Worm (Caenorhabditis elegans): ENCODE results near the gene ZK418.13.
A peak's percentile ranks its signal among the peaks of the same experiment; 100 is the strongest.

ZK418.13 gene

ce11 chrIII:7076386-7076785, at the start of gene ZK418.13:
Gene ZK418.13, minus strand, starts transcription at chrIII:7076486.
- TF ChIP-seq peb-1 (tag; optimal IDR thresholded peaks at IDR 0.05) (no peak), R02D3.7 (tag; optimal IDR thresholded peaks at IDR 0.05) (no peak), ztf-4 (tag; optimal IDR thresholded peaks at IDR 0.05) (no peak), sma-9 (GFP tag; optimal IDR thresholded peaks at IDR 0.05) (no peak), sma-9 (tag; optimal IDR thresholded peaks at IDR 0.05) (no peak), gmeb-1 (tag; optimal IDR thresholded peaks at IDR 0.05) (no peak), dmd-4 (tag; optimal IDR thresholded peaks at IDR 0.05) (no peak), ztf-1 (GFP tag; conservative IDR thresholded peaks at IDR 0.05) (no peak)

ce11 chrIII:7124364-7124763, 48.1 kb upstream of the ZK418.13 start, which contains the start of gene B0280.2:
Gene B0280.2, plus strand, starts transcription at chrIII:7124664.
- no peak for TF ChIP-seq nhr-237 (tag; optimal IDR thresholded peaks at IDR 0.05)
- TF ChIP-seq lin-11 (tag; optimal IDR thresholded peaks at IDR 0.05): no peak
- no peak for TF ChIP-seq crh-2 (tag; optimal IDR thresholded peaks at IDR 0.05)
- TF ChIP-seq lsy-2 (tag; optimal IDR thresholded peaks at IDR 0.05): no peak
- TF ChIP-seq nhr-23 (tag; optimal IDR thresholded peaks at IDR 0.05): no peak
- TF ChIP-seq ztf-4 (tag; optimal IDR thresholded peaks at IDR 0.05): no peak
- TF ChIP-seq sma-9 (GFP tag; optimal IDR thresholded peaks at IDR 0.05): no peak
- no peak for TF ChIP-seq sma-9 (tag; optimal IDR thresholded peaks at IDR 0.05)
- TF ChIP-seq snpc-4 (tag; optimal IDR thresholded peaks at IDR 0.05): no peak
- TF ChIP-seq nhr-129 (tag; optimal IDR thresholded peaks at IDR 0.05): no peak
- no peak for TF ChIP-seq ceh-16 (tag; optimal IDR thresholded peaks at IDR 0.05)
- TF ChIP-seq nhr-21 (tag; optimal IDR thresholded peaks at IDR 0.05): no peak
- TF ChIP-seq F13H6.1 (tag; optimal IDR thresholded peaks at IDR 0.05): no peak
- TF ChIP-seq sma-3 (GFP tag; optimal IDR thresholded peaks at IDR 0.05): no peak
- no peak for TF ChIP-seq alr-1 (tag; optimal IDR thresholded peaks at IDR 0.05)
- no peak for TF ChIP-seq nhr-77 (tag; optimal IDR thresholded peaks at IDR 0.05)
- no peak for TF ChIP-seq dmd-4 (tag; optimal IDR thresholded peaks at IDR 0.05)
- TF ChIP-seq ceh-82 (tag; optimal IDR thresholded peaks at IDR 0.05): no peak
- no peak for TF ChIP-seq Y55F3AM.14 (GFP tag; optimal IDR thresholded peaks at IDR 0.05)
- TF ChIP-seq nhr-11 (tag; optimal IDR thresholded peaks at IDR 0.05): no peak

- TF ChIP-seq sma-3 (GFP tag; optimal IDR thresholded peaks at IDR 0.05) (no peak), gmeb-1 (tag; optimal IDR thresholded peaks at IDR 0.05) (peak; percentile 26), fos-1 (tag; optimal IDR thresholded peaks at IDR 0.05) (no peak), elt-1 (tag; optimal IDR thresholded peaks at IDR 0.05) (no peak), snpc-4 (tag; optimal IDR thresholded peaks at IDR 0.05) (no peak), nhr-23 (tag; optimal IDR thresholded peaks at IDR 0.05) (no peak), mdl-1 (tag; optimal IDR thresholded peaks at IDR 0.05) (no peak), crh-2 (tag; optimal IDR thresholded peaks at IDR 0.05) (peak; percentile 33), skn-1 (tag; optimal IDR thresholded peaks at IDR 0.05) (no peak), unc-55 (GFP tag; optimal IDR thresholded peaks at IDR 0.05) (peak; percentile 60), ceh-82 (tag; optimal IDR thresholded peaks at IDR 0.05) (no peak), mbf-1 (tag; optimal IDR thresholded peaks at IDR 0.05) (no peak), C34F6.9 (tag; optimal IDR thresholded peaks at IDR 0.05) (peak; percentile 50), dmd-4 (tag; optimal IDR thresholded peaks at IDR 0.05) (no peak), nhr-11 (tag; optimal IDR thresholded peaks at IDR 0.05) (no peak), nhr-25 (tag; optimal IDR thresholded peaks at IDR 0.05) (no peak), F13H6.1 (tag; optimal IDR thresholded peaks at IDR 0.05) (peak; percentile 7), ceh-16 (tag; optimal IDR thresholded peaks at IDR 0.05) (no peak), lsy-2 (tag; optimal IDR thresholded peaks at IDR 0.05) (peak; percentile 81 to 95), ztf-1 (GFP tag; conservative IDR thresholded peaks at IDR 0.05) (no peak), nhr-6 (tag; optimal IDR thresholded peaks at IDR 0.05) (no peak), nhr-12 (tag; optimal IDR thresholded peaks at IDR 0.05) (no peak), elt-3 (tag; optimal IDR thresholded peaks at IDR 0.05) (no peak), ama-1 (optimal IDR thresholded peaks at IDR 0.05) (no peak), unc-39 (tag; optimal IDR thresholded peaks at IDR 0.05) (no peak), nhr-237 (tag; optimal IDR thresholded peaks at IDR 0.05) (no peak), ZK546.5 (tag; optimal IDR thresholded peaks at IDR 0.05) (no peak), nhr-129 (tag; optimal IDR thresholded peaks at IDR 0.05) (peak; percentile 38), ztf-4 (tag; optimal IDR thresholded peaks at IDR 0.05) (no peak), egl-27 (tag; optimal IDR thresholded peaks at IDR 0.05) (no peak), sma-9 (GFP tag; optimal IDR thresholded peaks at IDR 0.05) (peak; percentile 45), sma-9 (tag; optimal IDR thresholded peaks at IDR 0.05) (no peak), ztf-11 (tag; optimal IDR thresholded peaks at IDR 0.05) (no peak)
Measured at ce11 chrIII:7122860-7123259, 46.6 kb upstream of the ZK418.13 start, which contains the start of the genes B0280.9 and rpia-1. Gene B0280.9, minus strand, starts transcription at chrIII:7122895. Gene rpia-1, plus strand, starts transcription at chrIII:7123128.
